Fruit fly (Drosophila melanogaster) whole organism, wandering third instar larva: ENCODE measurements around the gene CG18766.

Experiments
- Abd-B ChIP-seq: fragments of >200 bp; optimal IDR thresholded peaks from 2 replicates; lab custom pipeline; 2017; ENCODE audit warnings: missing biosample characterization, missing genetic modification characterization
- CG32264 ChIP-seq: fragments of 200-800 bp; sonication (Bioruptor generic); optimal IDR thresholded peaks from 2 replicates; lab custom pipeline; 2016; ENCODE audit warnings: missing biosample characterization, missing genetic modification characterization
- CG9705 ChIP-seq: fragments of 200-800 bp; sonication (Bioruptor generic); optimal IDR thresholded peaks from 2 replicates; lab custom pipeline; 2018; ENCODE audit warnings: missing biosample characterization, mild to moderate bottlenecking, missing genetic modification characterization
- CrebA ChIP-seq: fragments of 200-800 bp; sonication (Bioruptor generic); optimal IDR thresholded peaks from 2 replicates; lab custom pipeline; 2016; ENCODE audit warnings: missing biosample characterization, mild to moderate bottlenecking, missing genetic modification characterization, borderline replicate concordance
- Dfd ChIP-seq: fragments of >200 bp; optimal IDR thresholded peaks from 2 replicates; lab custom pipeline; 2017; ENCODE audit warnings: missing biosample characterization, missing genetic modification characterization
- Dif ChIP-seq: fragments of 200-275, 200-300 bp; sonication (Bioruptor generic); optimal IDR thresholded peaks from 2 replicates; lab custom pipeline; 2018; ENCODE audit warnings: missing biosample characterization, missing genetic modification characterization; ENCODE audit not compliant: partially characterized antibody
- GATAd ChIP-seq: sonication (Bioruptor generic); optimal IDR thresholded peaks from 2 replicates; lab custom pipeline; 2016; ENCODE audit warnings: missing biosample characterization, missing genetic modification characterization
- HLH106 ChIP-seq: fragments of 200-800 bp; optimal IDR thresholded peaks from 3 replicates; lab custom pipeline; 2019; ENCODE audit warnings: missing biosample characterization, mild to moderate bottlenecking, missing genetic modification characterization, moderate library complexity
- Hnf4 ChIP-seq: fragments of 200-800 bp; sonication (Bioruptor generic); optimal IDR thresholded peaks from 2 replicates; lab custom pipeline; 2016; ENCODE audit warnings: missing biosample characterization, mild to moderate bottlenecking, missing genetic modification characterization
- Hr78 ChIP-seq: fragments of >200 bp; optimal IDR thresholded peaks from 2 replicates; lab custom pipeline; 2017; ENCODE audit warnings: missing biosample characterization, missing genetic modification characterization
- Hr83 ChIP-seq: fragments of 200-300 bp; sonication (Bioruptor generic); optimal IDR thresholded peaks from 2 replicates; lab custom pipeline; 2016; ENCODE audit warnings: missing biosample characterization, mild to moderate bottlenecking, missing genetic modification characterization, moderate library complexity; ENCODE audit not compliant: poor library complexity, severe bottlenecking
- Jra ChIP-seq: sonication (Bioruptor generic); optimal IDR thresholded peaks from 2 replicates; lab custom pipeline; 2016; ENCODE audit warnings: missing biosample characterization, missing genetic modification characterization
- Myc ChIP-seq: fragments of >200 bp; optimal IDR thresholded peaks from 2 replicates; lab custom pipeline; 2017
- N ChIP-seq: fragments of >200 bp; optimal IDR thresholded peaks from 2 replicates; lab custom pipeline; 2018; ENCODE audit warnings: missing biosample characterization, missing external identifiers, missing genetic modification characterization
- OdsH ChIP-seq: fragments of 200-800 bp; sonication (Bioruptor generic); optimal IDR thresholded peaks from 2 replicates; lab custom pipeline; 2016; ENCODE audit warnings: missing biosample characterization, mild to moderate bottlenecking, missing genetic modification characterization
- Rel ChIP-seq, 2 experiments: fragments of 200-800 bp; sonication (Bioruptor generic) in 1 of 2; optimal IDR thresholded peaks; 2 replicates in 1 of 2; 3 replicates in 1 of 2; lab custom pipeline; 2016 to 2019; ENCODE audit warnings: mild to moderate bottlenecking in 2 of 2, missing biosample characterization in 2 of 2, missing genetic modification characterization in 2 of 2, moderate library complexity in 1 of 2
- Vsx2 ChIP-seq: fragments of 200-300, 225-300 bp; sonication (Bioruptor generic); optimal IDR thresholded peaks from 2 replicates; lab custom pipeline; 2018; ENCODE audit warnings: missing biosample characterization, missing genetic modification characterization; ENCODE audit not compliant: partially characterized antibody
- br ChIP-seq: fragments of 200-800 bp; sonication (Bioruptor generic); optimal IDR thresholded peaks from 2 replicates; lab custom pipeline; 2016; ENCODE audit warnings: missing biosample characterization, missing genetic modification characterization
- brk ChIP-seq: fragments of 200-800 bp; sonication (Bioruptor generic); optimal IDR thresholded peaks from 2 replicates; lab custom pipeline; 2016; ENCODE audit warnings: missing biosample characterization, mild to moderate bottlenecking, missing genetic modification characterization
- dl ChIP-seq, 2 experiments: fragments of 175-275, 200-275 bp in 1 of 2; fragments of 200-275 bp in 1 of 2; sonication (Bioruptor generic); optimal IDR thresholded peaks; lab custom pipeline; 2018; ENCODE audit warnings: mild to moderate bottlenecking in 2 of 2, missing biosample characterization in 2 of 2, missing genetic modification characterization in 2 of 2, moderate library complexity in 2 of 2; ENCODE audit not compliant: partially characterized antibody in 2 of 2, insufficient read depth in 1 of 2
- dmrt93B ChIP-seq: fragments of 200-800 bp; sonication (Bioruptor generic); optimal IDR thresholded peaks from 2 replicates; lab custom pipeline; 2018; ENCODE audit warnings: missing biosample characterization, mild to moderate bottlenecking, missing genetic modification characterization
- dsf ChIP-seq: sonication (Bioruptor generic); optimal IDR thresholded peaks from 2 replicates; lab custom pipeline; 2016; ENCODE audit warnings: missing biosample characterization, missing genetic modification characterization, borderline replicate concordance
- ey ChIP-seq: fragments of 200-800 bp; sonication (Bioruptor generic); optimal IDR thresholded peaks from 2 replicates; lab custom pipeline; 2016; ENCODE audit warnings: missing biosample characterization, missing genetic modification characterization
- foxo ChIP-seq, 2 experiments: fragments of 200-800 bp; sonication (Bioruptor generic); optimal IDR thresholded peaks; 2 replicates in 1 of 2; 3 replicates in 1 of 2; lab custom pipeline; 2016 to 2017; ENCODE audit warnings: missing biosample characterization in 2 of 2, missing genetic modification characterization in 2 of 2
- jim ChIP-seq: fragments of 175-275, 200-325 bp; sonication (Bioruptor generic); optimal IDR thresholded peaks from 2 replicates; lab custom pipeline; 2016; ENCODE audit warnings: missing biosample characterization, mild to moderate bottlenecking, missing genetic modification characterization
- pan ChIP-seq: fragments of >200 bp; optimal IDR thresholded peaks from 2 replicates; lab custom pipeline; 2017
- psq ChIP-seq: fragments of 200-800 bp; sonication (Bioruptor generic); optimal IDR thresholded peaks from 3 replicates; lab custom pipeline; 2017; ENCODE audit warnings: missing biosample characterization, mild to moderate bottlenecking, missing genetic modification characterization, moderate library complexity
- rgr ChIP-seq: fragments of 200-800 bp; sonication (Bioruptor generic); optimal IDR thresholded peaks from 3 replicates; lab custom pipeline; 2016; ENCODE audit warnings: missing biosample characterization, mild to moderate bottlenecking, missing genetic modification characterization
- sage ChIP-seq: fragments of 200-800 bp; sonication (Bioruptor generic); optimal IDR thresholded peaks from 2 replicates; lab custom pipeline; 2016; ENCODE audit warnings: missing biosample characterization, mild to moderate bottlenecking, missing genetic modification characterization
- sv ChIP-seq: fragments of 200-800 bp; sonication (Bioruptor generic); optimal IDR thresholded peaks from 3 replicates; lab custom pipeline; 2016; ENCODE audit warnings: missing biosample characterization, missing genetic modification characterization
- tai ChIP-seq: sonication (Bioruptor generic); optimal IDR thresholded peaks from 2 replicates; lab custom pipeline; 2016; ENCODE audit warnings: missing biosample characterization, missing genetic modification characterization
- usp ChIP-seq: fragments of >200 bp; optimal IDR thresholded peaks from 2 replicates; lab custom pipeline; 2017; ENCODE audit warnings: missing biosample characterization, missing genetic modification characterization
- woc ChIP-seq: sonication (Bioruptor generic); optimal IDR thresholded peaks from 2 replicates; lab custom pipeline; 2016; ENCODE audit warnings: missing biosample characterization, mild to moderate bottlenecking, missing genetic modification characterization

The CG18766 gene

dm6 chr3R:27273118-27274062 is 28.3 kb upstream of the CG18766 start, which contains the start of gene CG5934 (continued):
- TF ChIP-seq sage (no peak), HLH106 (tag; lab: Kevin White, UChicago) (no peak), woc (GFP tag; lab: Kevin White, UChicago) (no peak), dl (GFP tag; optimal IDR thresholded peaks at IDR 0.05; lab: Kevin White, UChicago; ENCODE audit: insufficient read depth in 1 of 2, partially characterized antibody in 2 of 2) (no peak), Vsx2 (GFP tag; lab: Kevin White, UChicago) (no peak), br (GFP tag; lab: Kevin White, UChicago) (peak; percentile 32), CrebA (no peak), Myc (peak; percentile 10), Abd-B (GFP tag; lab: Kevin White, UChicago) (no peak)

dm6 chr3R:27272233-27272632 is 27.2 kb upstream of the CG18766 start:
- TF ChIP-seq GATAd (GFP tag; lab: Kevin White, UChicago): no peak
- TF ChIP-seq Myc: peak; percentile 2
- no peak for TF ChIP-seq foxo (GFP tag; optimal IDR thresholded peaks at IDR 0.05; lab: Kevin White, UChicago)
- peak; percentile 56 for TF ChIP-seq jim (GFP tag; lab: Kevin White, UChicago)

dm6 chr3R:27270379-27271266 is 25.6 kb upstream of the CG18766 start:
- TF ChIP-seq Rel (GFP tag; optimal IDR thresholded peaks at IDR 0.05; lab: Kevin White, UChicago) (no peak), Rel (tag; optimal IDR thresholded peaks at IDR 0.05; lab: Kevin White, UChicago) (peak; percentile 78), brk (no peak), CG9705 (no peak), Dif (GFP tag; lab: Kevin White, UChicago) (no peak)

dm6 chr3R:27265330-27265729 is 20.3 kb upstream of the CG18766 start, which contains the start of the genes CG14262 and CG14260:
Gene CG14262 (minus strand): TSS chr3R:27265430.
Gene CG14260 (plus strand): TSS chr3R:27265457.
- TF ChIP-seq brk (no peak), sage (no peak), psq (GFP tag; lab: Kevin White, UChicago) (no peak), Dif (GFP tag; lab: Kevin White, UChicago) (no peak), HLH106 (tag; lab: Kevin White, UChicago) (no peak), GATAd (GFP tag; lab: Kevin White, UChicago) (no peak), N (GFP tag; lab: Kevin White, UChicago) (no peak), tai (GFP tag; lab: Kevin White, UChicago) (no peak)

dm6 chr3R:27263434-27264215 is 18.6 kb upstream of the CG18766 start, which contains the start of gene woc:
Gene woc (minus strand): TSS chr3R:27264055.
- no peak for TF ChIP-seq usp
- peak in 1 of 2 experiments; percentile 79 for TF ChIP-seq foxo (GFP tag; optimal IDR thresholded peaks at IDR 0.05; lab: Kevin White, UChicago)
- no peak for TF ChIP-seq CrebA
- no peak for TF ChIP-seq dsf (GFP tag; lab: Kevin White, UChicago)
- no peak for TF ChIP-seq dmrt93B
- TF ChIP-seq ey (GFP tag; lab: Kevin White, UChicago): peak; percentile 78
- peak; percentile 39 for TF ChIP-seq sv (GFP tag; lab: Kevin White, UChicago)
- no peak for TF ChIP-seq Dif (GFP tag; lab: Kevin White, UChicago)
- TF ChIP-seq CG9705: no peak
- peak; percentile 64 for TF ChIP-seq N (GFP tag; lab: Kevin White, UChicago)
- TF ChIP-seq Hr78 (GFP tag; lab: Kevin White, UChicago): no peak
- TF ChIP-seq Jra (GFP tag; lab: Kevin White, UChicago): no peak
- TF ChIP-seq pan: no peak
- peak; percentile 71 for TF ChIP-seq OdsH (GFP tag; lab: Kevin White, UChicago)
- TF ChIP-seq CG32264: no peak
- TF ChIP-seq Hnf4 (GFP tag; lab: Kevin White, UChicago): no peak
- TF ChIP-seq Hr83: peak; percentile 76
- TF ChIP-seq Dfd (GFP tag; lab: Kevin White, UChicago): no peak
- no peak for TF ChIP-seq tai (GFP tag; lab: Kevin White, UChicago)
- TF ChIP-seq psq (GFP tag; lab: Kevin White, UChicago): peak; percentile 74
- TF ChIP-seq HLH106 (tag; lab: Kevin White, UChicago): no peak
- no peak for TF ChIP-seq sage
- TF ChIP-seq jim (GFP tag; lab: Kevin White, UChicago): peak; percentile 97
- peak; percentile 68 for TF ChIP-seq br (GFP tag; lab: Kevin White, UChicago)
- TF ChIP-seq rgr (GFP tag; lab: Kevin White, UChicago): peak; percentile 53
- no peak for TF ChIP-seq Rel (GFP tag; optimal IDR thresholded peaks at IDR 0.05; lab: Kevin White, UChicago)
- TF ChIP-seq Rel (tag; optimal IDR thresholded peaks at IDR 0.05; lab: Kevin White, UChicago): peak; percentile 72
- no peak for TF ChIP-seq woc (GFP tag; lab: Kevin White, UChicago)
